Fruit fly (Drosophila melanogaster): ENCODE results near the gene Nep5.
A peak's percentile ranks its signal among the peaks of the same experiment; 100 is the strongest.

Nep5 gene

dm6 chr3R:27064099-27064498, at the start of gene Nep5:
TSS of gene Nep5 (minus strand) at chr3R:27064199.
- TF ChIP-seq noc (tag; optimal IDR thresholded peaks at IDR 0.05), result no peak

dm6 chr3R:27111784-27112602, 48.0 kb upstream of the Nep5 start, which contains the start of the genes gb and CG5815:
TSS of gene gb (minus strand) at chr3R:27112270.
TSS of gene CG5815 (plus strand) at chr3R:27112566.
- no peak for TF ChIP-seq noc (tag; optimal IDR thresholded peaks at IDR 0.05)

DNA sequence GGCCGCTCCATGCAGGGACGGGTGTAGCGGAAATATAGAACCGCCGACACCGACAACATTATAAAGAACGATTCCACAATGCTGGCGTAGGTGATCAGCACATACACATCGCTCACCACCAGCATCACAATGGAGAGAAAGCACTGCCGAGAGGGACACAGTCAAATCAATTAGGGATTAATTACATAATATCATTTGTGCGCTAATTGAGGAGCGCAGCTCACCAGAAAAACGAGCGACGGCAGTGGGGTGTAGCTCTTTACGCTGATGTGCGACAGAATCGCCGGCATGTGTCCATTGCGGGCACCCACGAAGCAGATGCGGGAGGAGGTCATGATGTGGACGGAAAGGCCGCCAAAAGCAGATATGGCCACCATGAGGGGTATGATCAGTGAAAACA, 45.5 kb upstream of the Nep5 start:
- TF ChIP-seq noc (tag; optimal IDR thresholded peaks at IDR 0.05), result no peak

- peak; percentile 67 for TF ChIP-seq noc (tag; optimal IDR thresholded peaks at IDR 0.05)
Observed at dm6 chr3R:27108111-27108510, 44.1 kb upstream of the Nep5 start.

- no peak for TF ChIP-seq noc (tag; optimal IDR thresholded peaks at IDR 0.05)
Observed at dm6 chr3R:27106134-27106694, 42.2 kb upstream of the Nep5 start, which contains the start of gene CAH9. TSS of gene CAH9 (minus strand) at chr3R:27106184.

DNA sequence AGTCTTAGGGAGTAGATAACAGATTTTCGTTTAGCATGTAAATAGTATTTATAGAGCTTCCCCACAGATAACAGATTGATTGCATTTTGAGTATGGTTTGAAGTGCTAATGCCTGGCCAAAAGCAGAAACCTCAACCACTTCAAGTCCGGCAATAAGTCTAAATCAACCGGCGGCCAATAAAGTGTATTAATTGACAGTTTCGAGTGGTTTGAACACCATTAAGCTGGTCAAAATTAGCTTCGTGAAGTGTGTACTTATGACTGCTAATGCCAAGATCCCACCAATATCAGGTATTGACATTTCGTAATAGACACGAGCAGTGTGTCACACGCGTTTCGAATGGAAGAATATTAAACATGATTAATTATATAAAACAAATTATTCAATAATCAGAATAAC, 41.4 kb upstream of the Nep5 start:
- no peak for TF ChIP-seq noc (tag; optimal IDR thresholded peaks at IDR 0.05)

DNA sequence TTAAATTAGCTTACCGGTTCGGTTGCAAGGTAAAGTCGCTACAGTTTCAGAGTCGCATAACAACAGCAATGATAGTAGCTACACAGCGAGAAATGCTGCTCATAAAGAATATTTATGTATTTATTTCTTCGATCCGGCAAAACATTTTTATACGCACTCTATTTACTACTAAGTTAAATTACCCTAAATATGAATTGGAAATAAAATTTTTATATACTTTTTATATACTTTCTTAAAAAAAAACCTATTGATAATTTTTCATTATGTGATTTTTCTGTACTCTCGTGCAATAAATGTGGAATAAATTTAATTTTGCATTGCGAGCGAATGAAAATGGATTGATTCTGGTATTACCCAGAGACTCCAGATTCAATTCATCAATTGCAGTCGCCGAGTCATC, 36.9 kb upstream of the Nep5 start, which contains the start of gene Jhbp11:
Jhbp11 (plus strand) TSS at position 301 of the 400 bp plus-strand sequence.
- TF ChIP-seq noc (tag; optimal IDR thresholded peaks at IDR 0.05), result no peak

DNA sequence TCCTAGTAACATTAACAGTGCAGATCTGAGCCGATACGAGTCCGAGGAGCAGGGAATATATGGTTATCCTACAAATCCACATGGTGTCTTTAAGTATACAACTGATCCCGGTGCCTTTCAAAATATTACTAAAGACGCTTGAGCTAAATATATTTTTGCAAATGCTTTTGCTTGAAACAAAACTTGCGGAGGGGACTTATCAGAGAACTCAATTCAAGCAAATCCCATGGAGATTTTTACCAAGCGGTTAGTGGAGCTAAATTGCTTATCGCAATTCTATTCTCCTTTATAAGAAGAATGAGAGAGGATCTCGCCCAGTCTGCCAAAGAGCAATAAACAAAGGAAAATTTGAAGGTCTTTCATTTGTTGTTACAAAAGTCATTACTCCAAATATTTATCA, 35.6 kb upstream of the Nep5 start, which contains the start of gene eater:
eater (minus strand) TSS at position 101 of the 400 bp plus-strand sequence.
- no peak for TF ChIP-seq noc (tag; optimal IDR thresholded peaks at IDR 0.05)

DNA sequence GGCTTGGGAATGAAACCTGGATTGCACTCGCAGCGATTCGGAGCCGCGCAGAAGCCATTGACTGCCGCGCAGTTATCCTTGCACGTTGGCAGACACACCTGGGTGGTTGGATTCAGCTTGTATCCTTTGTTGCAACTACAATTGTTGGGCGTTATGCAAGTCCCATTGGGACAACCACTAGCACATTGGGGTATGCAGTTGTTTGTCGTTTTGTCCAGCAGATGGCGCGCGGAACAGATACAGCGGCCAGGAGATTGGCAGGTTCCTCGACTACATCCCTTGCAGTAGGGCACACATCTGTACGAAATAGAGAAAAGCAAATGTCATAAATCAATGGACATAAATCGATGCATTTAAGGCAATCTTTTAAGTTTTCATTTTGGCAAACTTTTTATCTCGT, 34.6 kb upstream of the Nep5 start:
- no peak for TF ChIP-seq noc (tag; optimal IDR thresholded peaks at IDR 0.05)

DNA sequence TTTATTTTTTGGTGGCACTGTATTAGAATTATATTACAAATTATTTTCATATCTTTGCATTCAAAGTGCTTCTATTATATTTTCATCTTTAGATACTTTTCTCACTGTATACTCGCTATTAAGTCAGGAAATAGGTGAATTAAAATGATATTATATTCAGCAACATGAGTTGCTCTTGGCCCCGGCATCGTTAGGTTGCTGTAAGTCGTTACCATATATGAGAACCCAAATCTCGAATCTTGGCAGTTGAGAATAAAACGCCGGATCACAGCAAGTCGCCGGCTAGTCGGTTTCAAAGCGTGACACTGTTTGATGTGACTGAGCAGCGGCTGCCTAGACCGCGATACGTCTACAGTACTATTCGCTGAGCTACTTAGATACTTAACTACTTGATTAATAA, 30.2 kb upstream of the Nep5 start, which contains the start of gene CG14259:
CG14259 (plus strand) TSS at position 301 of the 400 bp plus-strand sequence.
- TF ChIP-seq noc (tag; optimal IDR thresholded peaks at IDR 0.05), result no peak

DNA sequence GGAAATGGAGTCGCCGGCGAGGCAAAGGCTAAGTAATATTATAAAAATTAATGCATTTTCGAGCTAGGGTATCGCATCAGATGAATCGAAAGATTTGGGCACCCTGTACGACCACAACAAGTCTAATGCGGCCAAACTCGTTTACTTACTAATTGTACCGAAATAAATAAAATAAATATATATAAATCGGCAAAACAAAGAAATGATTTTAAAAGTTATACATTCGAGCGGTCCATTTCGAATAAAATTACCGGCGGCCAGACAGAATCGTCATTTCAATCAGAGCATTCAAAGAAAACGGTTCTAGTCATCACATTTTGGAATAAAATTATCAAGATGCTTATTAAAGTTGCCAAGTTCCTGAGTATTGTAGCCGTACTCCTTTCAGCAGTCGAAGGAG, 28.8 kb upstream of the Nep5 start, which contains the start of gene CG14258:
CG14258 (plus strand) TSS at position 301 of the 400 bp plus-strand sequence.
- no peak for TF ChIP-seq noc (tag; optimal IDR thresholded peaks at IDR 0.05)

dm6 chr3R:27092263-27092662, 28.3 kb upstream of the Nep5 start:
- no peak for TF ChIP-seq noc (tag; optimal IDR thresholded peaks at IDR 0.05)

dm6 chr3R:27091106-27091505, 27.1 kb upstream of the Nep5 start, which contains the start of gene Cpr97Eb:
TSS of gene Cpr97Eb (minus strand) at chr3R:27091130.
- TF ChIP-seq noc (tag; optimal IDR thresholded peaks at IDR 0.05), result no peak

DNA sequence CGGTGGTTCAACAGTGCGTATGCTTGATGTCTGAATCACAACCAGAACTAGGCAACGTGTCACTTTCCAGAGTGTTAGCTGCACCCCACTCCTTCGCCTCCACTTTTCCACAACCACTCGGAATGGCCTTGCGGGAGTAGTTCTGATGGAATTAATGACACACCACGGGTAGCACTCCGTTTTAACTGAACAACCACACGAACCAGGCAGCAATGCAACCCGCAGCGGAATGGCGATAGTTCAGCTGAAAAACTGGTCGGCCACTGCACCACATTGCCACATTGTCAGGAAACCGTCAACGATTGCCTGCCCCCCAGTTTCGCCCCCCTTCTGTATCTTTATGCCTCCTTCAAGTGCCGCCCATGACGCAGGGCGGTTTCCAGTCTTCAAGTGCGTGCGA, 23.6 kb upstream of the Nep5 start, which contains the start of gene Cpr97Ea:
Cpr97Ea (minus strand) TSS at position 230 of the 400 bp plus-strand sequence.
- TF ChIP-seq noc (tag; optimal IDR thresholded peaks at IDR 0.05), result no peak

dm6 chr3R:27084528-27085052, 20.6 kb upstream of the Nep5 start:
- TF ChIP-seq noc (tag; optimal IDR thresholded peaks at IDR 0.05), result no peak

dm6 chr3R:27082752-27083151, 18.8 kb upstream of the Nep5 start:
- TF ChIP-seq noc (tag; optimal IDR thresholded peaks at IDR 0.05), result no peak

Measured in whole organism, larva.